Fruit fly (Drosophila melanogaster) whole organism: ENCODE results near the gene Afti.

Experiments used
- CG8478 ChIP-seq: fragments of >200 bp; optimal IDR thresholded peaks from 2 replicates; lab custom pipeline; 2018; ENCODE audit warnings: inconsistent platforms
- Dll ChIP-seq: fragments of >200 bp; optimal IDR thresholded peaks from 2 replicates; lab custom pipeline; 2017
- EcR ChIP-seq, 2 experiments: fragments of >200 bp; optimal IDR thresholded peaks; 2 replicates each; lab custom pipeline; 2017; ENCODE audit warnings: missing biosample characterization in 2 of 2, missing genetic modification characterization in 2 of 2, missing genetic modification reagents in 2 of 2
- pan ChIP-seq: fragments of >200 bp; optimal IDR thresholded peaks from 2 replicates; lab custom pipeline; 2017
- psq ChIP-seq: fragments of >200 bp; optimal IDR thresholded peaks from 2 replicates; lab custom pipeline; 2017
- usp ChIP-seq: fragments of >200 bp; optimal IDR thresholded peaks from 2 replicates; lab custom pipeline; 2017; ENCODE audit warnings: missing biosample characterization, missing genetic modification characterization, mixed read lengths

The Afti gene

dm6 chr3R:14361741-14362232 is 35.3 kb upstream of the Afti start, which contains the start of gene Dnaaf5:
Gene Dnaaf5 (minus strand): TSS chr3R:14361786.
- TF ChIP-seq psq (lab: Kevin White, UChicago), result no peak
- no peak for TF ChIP-seq EcR (GFP tag; optimal IDR thresholded peaks at IDR 0.05; lab: Kevin White, UChicago)
- no peak for TF ChIP-seq pan
- no peak for TF ChIP-seq Dll (lab: Kevin White, UChicago)
- no peak for TF ChIP-seq CG8478
- no peak for TF ChIP-seq usp (GFP tag; lab: Kevin White, UChicago)

DNA sequence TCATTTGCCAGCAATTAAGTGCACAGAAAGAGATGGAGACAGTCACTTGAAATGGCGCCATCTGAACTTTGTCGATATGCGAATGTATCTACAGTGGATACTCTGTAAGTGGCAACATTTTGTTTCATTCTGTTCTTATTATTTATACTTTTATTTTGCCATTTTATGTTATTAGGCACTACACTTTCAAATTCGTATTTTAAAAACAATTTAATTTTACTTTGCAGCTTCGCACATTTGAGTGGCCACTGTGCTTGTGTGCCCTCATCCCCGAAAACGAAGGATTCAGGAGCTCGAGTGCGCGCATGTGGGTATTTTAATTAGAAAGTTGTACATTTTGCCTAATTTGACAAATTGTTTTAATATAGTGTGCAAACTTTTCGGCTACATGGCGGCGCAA is 30.9 kb upstream of the Afti start:
- TF ChIP-seq CG8478 (no peak), EcR (GFP tag; optimal IDR thresholded peaks at IDR 0.05; lab: Kevin White, UChicago) (no peak), usp (GFP tag; lab: Kevin White, UChicago) (no peak), psq (lab: Kevin White, UChicago) (no peak), pan (no peak), Dll (lab: Kevin White, UChicago) (no peak)

DNA sequence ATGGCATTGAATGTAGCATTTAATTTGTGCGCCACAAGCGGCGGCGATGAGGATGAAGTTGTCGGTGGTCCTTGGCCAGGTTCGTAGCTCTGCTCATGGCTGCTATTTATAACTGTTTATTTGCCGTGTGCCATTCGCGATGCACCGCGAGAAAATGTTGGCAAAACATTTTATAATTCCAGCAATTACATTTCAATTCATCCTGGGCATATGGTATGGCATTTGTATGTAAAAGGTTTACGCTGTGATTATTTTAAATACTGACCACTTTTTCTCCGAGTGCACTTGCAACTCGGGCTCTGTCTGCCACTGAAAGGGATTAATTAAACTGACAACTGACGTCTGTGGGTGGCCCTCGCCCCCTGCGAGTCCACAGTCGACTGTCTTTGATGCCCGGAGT is 30.1 kb upstream of the Afti start:
- TF ChIP-seq usp (GFP tag; lab: Kevin White, UChicago), result no peak
- no peak for TF ChIP-seq CG8478
- TF ChIP-seq EcR (GFP tag; optimal IDR thresholded peaks at IDR 0.05; lab: Kevin White, UChicago), result no peak
- no peak for TF ChIP-seq psq (lab: Kevin White, UChicago)
- TF ChIP-seq pan, result no peak
- TF ChIP-seq Dll (lab: Kevin White, UChicago), result no peak

dm6 chr3R:14354599-14354998 is 28.1 kb upstream of the Afti start:
- TF ChIP-seq Dll (lab: Kevin White, UChicago), result no peak
- no peak for TF ChIP-seq psq (lab: Kevin White, UChicago)
- TF ChIP-seq CG8478, result no peak
- TF ChIP-seq pan, result no peak
- TF ChIP-seq EcR (GFP tag; optimal IDR thresholded peaks at IDR 0.05; lab: Kevin White, UChicago), result no peak

DNA sequence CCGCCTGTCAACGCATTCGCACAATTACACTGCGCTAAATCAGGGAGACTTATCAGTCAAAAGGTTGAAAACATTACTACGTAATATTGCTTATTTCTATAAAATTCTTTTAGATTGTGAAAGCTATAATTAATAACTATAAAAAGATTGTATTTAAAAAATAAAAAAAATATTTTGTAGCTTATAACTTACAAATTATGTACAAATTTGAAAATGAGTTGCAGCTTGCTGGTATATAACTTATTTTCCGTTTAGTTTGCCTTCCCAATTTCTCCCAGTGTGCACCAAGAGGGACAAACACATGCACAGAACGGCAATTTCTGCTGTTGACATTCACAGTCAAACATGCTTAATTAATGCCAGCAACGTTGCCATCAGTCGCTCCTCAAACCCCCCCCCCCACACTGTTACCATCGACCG is 27.3 kb upstream of the Afti start:
- TF ChIP-seq EcR (GFP tag; optimal IDR thresholded peaks at IDR 0.05; lab: Kevin White, UChicago) (no peak), usp (GFP tag; lab: Kevin White, UChicago) (no peak), pan (no peak), CG8478 (no peak), Dll (lab: Kevin White, UChicago) (no peak), psq (lab: Kevin White, UChicago) (no peak)

- TF ChIP-seq pan, result no peak
Observed at dm6 chr3R:14351418-14351817, 24.9 kb upstream of the Afti start.

- TF ChIP-seq pan (no peak), usp (GFP tag; lab: Kevin White, UChicago) (no peak), EcR (GFP tag; optimal IDR thresholded peaks at IDR 0.05; lab: Kevin White, UChicago) (no peak), Dll (lab: Kevin White, UChicago) (no peak), psq (lab: Kevin White, UChicago) (no peak), CG8478 (no peak)
Observed at dm6 chr3R:14348480-14348879, 22.0 kb upstream of the Afti start.

dm6 chr3R:14346838-14347745 is 20.6 kb upstream of the Afti start:
- TF ChIP-seq usp (GFP tag; lab: Kevin White, UChicago) (no peak), Dll (lab: Kevin White, UChicago) (peak; percentile 26)

dm6 chr3R:14344767-14345166 is 18.3 kb upstream of the Afti start:
- TF ChIP-seq usp (GFP tag; lab: Kevin White, UChicago) (no peak), EcR (GFP tag; optimal IDR thresholded peaks at IDR 0.05; lab: Kevin White, UChicago) (no peak), pan (no peak), Dll (lab: Kevin White, UChicago) (no peak), CG8478 (no peak), psq (lab: Kevin White, UChicago) (no peak)

DNA sequence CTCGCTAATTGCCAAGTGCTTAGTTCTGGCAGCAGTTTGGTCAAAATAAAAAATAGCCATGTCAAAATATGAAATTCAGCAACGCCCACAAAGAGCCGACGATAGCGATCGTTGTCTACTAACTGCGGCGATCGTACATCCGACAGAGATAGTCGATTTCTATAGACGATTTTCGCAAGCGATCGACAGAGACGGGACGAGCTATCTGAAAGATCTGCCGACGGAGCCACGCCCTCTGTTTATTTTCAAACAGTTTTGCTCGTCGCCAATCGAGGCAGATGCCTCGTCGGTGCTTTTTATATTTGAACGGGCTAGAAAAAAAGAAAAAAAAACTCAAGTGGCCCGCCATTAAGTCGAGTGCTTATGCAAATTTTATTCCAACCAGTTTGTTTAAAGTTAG is 9.0 kb upstream of the Afti start:
- TF ChIP-seq CG8478, result no peak
- TF ChIP-seq Dll (lab: Kevin White, UChicago), result no peak
- no peak for TF ChIP-seq pan
- no peak for TF ChIP-seq usp (GFP tag; lab: Kevin White, UChicago)
- no peak for TF ChIP-seq psq (lab: Kevin White, UChicago)
- TF ChIP-seq EcR (GFP tag; optimal IDR thresholded peaks at IDR 0.05; lab: Kevin White, UChicago), result no peak

DNA sequence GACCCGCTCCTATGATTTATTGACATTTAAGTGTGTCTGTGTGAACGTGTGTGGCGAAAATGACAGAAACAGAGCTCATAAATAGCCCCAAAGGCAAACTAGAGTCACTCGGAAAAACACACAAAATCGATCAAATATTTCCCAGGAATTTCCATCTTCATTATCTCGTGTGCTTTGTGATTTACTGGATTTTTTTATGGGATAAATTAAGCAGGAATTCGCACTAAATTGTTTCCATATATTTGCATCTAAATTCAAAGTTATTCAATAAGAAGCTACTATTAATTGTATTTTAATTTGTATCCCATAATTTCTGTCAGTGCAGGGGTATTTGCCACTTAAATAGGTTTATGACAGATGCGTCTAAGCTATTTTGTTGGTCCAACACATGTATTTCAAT is 6.2 kb upstream of the Afti start:
- TF ChIP-seq usp (GFP tag; lab: Kevin White, UChicago) (no peak), CG8478 (no peak), Dll (lab: Kevin White, UChicago) (no peak), psq (lab: Kevin White, UChicago) (no peak), pan (no peak), EcR (GFP tag; optimal IDR thresholded peaks at IDR 0.05; lab: Kevin White, UChicago) (no peak)

DNA sequence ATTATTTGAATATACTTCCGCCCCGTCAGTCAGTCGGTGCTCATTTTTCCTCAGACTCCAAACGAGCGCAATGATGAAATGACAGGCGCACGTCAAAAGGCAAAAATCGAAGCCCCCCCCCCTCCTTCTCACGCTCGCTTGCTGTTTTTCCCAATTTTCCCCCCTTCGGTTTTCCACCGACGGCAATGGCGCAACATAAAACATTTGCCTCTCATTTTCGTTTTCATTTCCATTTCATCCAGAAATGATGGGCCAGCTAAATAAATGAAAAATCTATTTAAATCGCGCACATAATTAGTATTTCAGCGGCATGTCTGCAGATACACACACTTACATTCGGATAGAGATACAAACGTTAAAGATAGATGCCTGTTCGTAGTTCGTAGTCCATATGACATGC is 5.0 kb upstream of the Afti start:
- TF ChIP-seq pan, result no peak
- TF ChIP-seq CG8478, result no peak
- TF ChIP-seq Dll (lab: Kevin White, UChicago), result no peak

DNA sequence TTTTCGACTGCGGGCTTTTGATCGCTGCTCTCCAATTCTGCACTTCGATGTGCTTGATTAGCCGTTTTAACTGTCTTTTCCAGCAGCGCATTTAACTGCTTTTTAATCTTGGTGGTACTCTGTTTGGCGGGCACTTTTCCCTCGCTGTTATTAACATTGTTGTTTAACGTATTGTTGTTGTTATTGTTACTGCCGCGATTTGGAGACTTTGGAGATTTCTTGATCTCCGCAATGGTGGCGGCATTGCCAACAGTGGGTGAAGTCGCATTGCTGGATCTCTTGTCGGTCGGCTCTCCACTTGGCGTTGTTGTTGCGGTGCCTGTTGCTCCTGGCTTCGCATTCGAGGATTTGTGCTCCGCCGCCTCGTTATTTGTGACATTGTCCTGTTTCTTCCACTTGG is 4.2 kb upstream of the Afti start:
- TF ChIP-seq usp (GFP tag; lab: Kevin White, UChicago) (no peak), pan (no peak), CG8478 (no peak), psq (lab: Kevin White, UChicago) (no peak), EcR (GFP tag; optimal IDR thresholded peaks at IDR 0.05; lab: Kevin White, UChicago) (no peak), Dll (lab: Kevin White, UChicago) (no peak)
